Fruit fly (Drosophila melanogaster) whole organism, embryonic: ENCODE results near the gene smid.

Source experiments
- Awh ChIP-seq: fragments of 200-800 bp; sonication (Bioruptor generic); IDR thresholded peaks from 2 replicates; pipeline ENCODE4, ENCODE4 v1.3.6; 2022; ENCODE audit warnings: missing biosample characterization, missing genetic modification characterization
- Bteb2 ChIP-seq: fragments of 200-800 bp; sonication (Bioruptor generic); optimal IDR thresholded peaks from 2 replicates; lab custom pipeline; 2016; ENCODE audit warnings: missing biosample characterization, missing genetic modification characterization
- CG10147 ChIP-seq: fragments of 200-800 bp; sonication (Bioruptor generic); optimal IDR thresholded peaks from 2 replicates; lab custom pipeline; 2019; ENCODE audit warnings: missing biosample characterization, mild to moderate bottlenecking, missing genetic modification characterization, moderate library complexity
- CG11247 ChIP-seq: fragments of 200-800 bp; sonication (Bioruptor generic); IDR thresholded peaks from 2 replicates; pipeline ENCODE4 v1.3.6; 2022; ENCODE audit warnings: missing biosample characterization, missing genetic modification characterization
- CG11504 ChIP-seq: fragments of 200-800 bp; sonication (Bioruptor generic); optimal IDR thresholded peaks from 3 replicates; lab custom pipeline; 2019; ENCODE audit warnings: missing biosample characterization, mild to moderate bottlenecking, missing genetic modification characterization, moderate library complexity
- CG12769 ChIP-seq: fragments of 200-800 bp; sonication (Bioruptor generic); optimal IDR thresholded peaks from 2 replicates; lab custom pipeline; 2019; ENCODE audit warnings: missing biosample characterization, mild to moderate bottlenecking, missing genetic modification characterization, moderate library complexity
- CG13775 ChIP-seq: fragments of 200-800 bp; sonication (Bioruptor generic); optimal IDR thresholded peaks from 3 replicates; lab custom pipeline; 2017; ENCODE audit warnings: missing biosample characterization, mild to moderate bottlenecking, missing genetic modification characterization
- CG14050 ChIP-seq: fragments of 200-800 bp; sonication (Bioruptor generic); IDR thresholded peaks from 3 replicates; pipeline ENCODE4 v1.3.6; 2022; ENCODE audit warnings: missing biosample characterization, missing genetic modification characterization
- CG14667 ChIP-seq: fragments of 200-800 bp; sonication (Bioruptor generic); IDR thresholded peaks from 2 replicates; pipeline ENCODE4 v1.3.6; 2022; ENCODE audit warnings: missing biosample characterization, missing genetic modification characterization
- CG16779 ChIP-seq: fragments of 200-800 bp; sonication (Bioruptor generic); IDR thresholded peaks from 2 replicates; pipeline ENCODE4 v1.3.6; 2022; ENCODE audit warnings: missing biosample characterization, missing genetic modification characterization
- CG2199 ChIP-seq: fragments of 200-800 bp; sonication (Bioruptor generic); IDR thresholded peaks from 3 replicates; pipeline ENCODE4 v1.3.6; 2022; ENCODE audit warnings: missing biosample characterization, missing genetic modification characterization
- CG32772 ChIP-seq: fragments of 200-800 bp; sonication (Bioruptor generic); IDR thresholded peaks from 2 replicates; pipeline ENCODE4 v1.3.6; 2022; ENCODE audit warnings: missing biosample characterization, missing genetic modification characterization
- CG3281 ChIP-seq: fragments of 200-800 bp; sonication (Bioruptor generic); optimal IDR thresholded peaks from 3 replicates; lab custom pipeline; 2017; ENCODE audit warnings: missing biosample characterization, mild to moderate bottlenecking, missing genetic modification characterization
- CG33557 ChIP-seq: fragments of 200-800 bp; sonication (Bioruptor generic); optimal IDR thresholded peaks from 2 replicates; lab custom pipeline; 2019; ENCODE audit warnings: missing biosample characterization, mild to moderate bottlenecking, missing genetic modification characterization, moderate library complexity
- CG4820 ChIP-seq: fragments of 200-800 bp; sonication (Bioruptor generic); optimal IDR thresholded peaks from 3 replicates; lab custom pipeline; 2016; ENCODE audit warnings: missing biosample characterization, missing genetic modification characterization
- CG5953 ChIP-seq: fragments of 200-800 bp; sonication (Bioruptor generic); IDR thresholded peaks from 2 replicates; pipeline ENCODE4 v1.3.6; 2022; ENCODE audit warnings: missing biosample characterization, missing genetic modification characterization
- CG6683 ChIP-seq: fragments of 200-800 bp; sonication (Bioruptor generic); optimal IDR thresholded peaks from 2 replicates; lab custom pipeline; 2017; ENCODE audit warnings: missing biosample characterization, mild to moderate bottlenecking, missing genetic modification characterization, missing genetic modification reagents
- CG7786 ChIP-seq: fragments of 200-800 bp; sonication (Bioruptor generic); optimal IDR thresholded peaks from 2 replicates; lab custom pipeline; 2016; ENCODE audit warnings: missing biosample characterization, missing genetic modification characterization
- CG9932 ChIP-seq: fragments of 200-800 bp; sonication (Bioruptor generic); IDR thresholded peaks from 2 replicates; pipeline ENCODE4 v1.3.6; 2022; ENCODE audit warnings: missing biosample characterization, missing genetic modification characterization
- Dbx ChIP-seq: fragments of 200-800 bp; sonication (Bioruptor generic); IDR thresholded peaks from 3 replicates; pipeline ENCODE4 v1.3.6; 2022; ENCODE audit warnings: missing biosample characterization, missing genetic modification characterization
- Dip3 ChIP-seq: fragments of 200-800 bp; sonication (Bioruptor generic); optimal IDR thresholded peaks from 3 replicates; lab custom pipeline; 2016; ENCODE audit warnings: missing biosample characterization, missing genetic modification characterization
- Dref ChIP-seq: fragments of 200-800 bp; sonication (Bioruptor generic); IDR thresholded peaks from 2 replicates; pipeline ENCODE4 v1.3.6; 2022; ENCODE audit warnings: missing biosample characterization, missing genetic modification characterization
- E2f2 ChIP-seq: fragments of 200-800 bp; sonication (Bioruptor generic); IDR thresholded peaks from 2 replicates; pipeline ENCODE4 v1.3.6; 2022; ENCODE audit warnings: missing biosample characterization, missing genetic modification characterization
- Fer1 ChIP-seq: fragments of 200-800 bp; sonication (Bioruptor generic); optimal IDR thresholded peaks from 2 replicates; lab custom pipeline; 2017; ENCODE audit warnings: missing biosample characterization, mild to moderate bottlenecking, missing genetic modification characterization
- HHEX ChIP-seq: fragments of 200-800 bp; sonication (Bioruptor generic); optimal IDR thresholded peaks from 3 replicates; lab custom pipeline; 2017; ENCODE audit warnings: missing biosample characterization, mild to moderate bottlenecking, missing genetic modification characterization, missing genetic modification reagents
- Hr39 ChIP-seq: fragments of >200 bp; optimal IDR thresholded peaks from 2 replicates; lab custom pipeline; 2017
- Hr51 ChIP-seq, 2 experiments: fragments of 200-800 bp; sonication (Bioruptor generic); optimal IDR thresholded peaks; 2 replicates in 1 of 2; 3 replicates in 1 of 2; lab custom pipeline; 2016 to 2018; ENCODE audit warnings: missing biosample characterization in 2 of 2, missing genetic modification characterization in 2 of 2, mild to moderate bottlenecking in 1 of 2, moderate library complexity in 1 of 2
- MBD-R2 ChIP-seq: fragments of 200-800 bp; sonication (Bioruptor generic); IDR thresholded peaks from 2 replicates; pipeline ENCODE4 v1.3.6; 2022; ENCODE audit warnings: missing biosample characterization, missing genetic modification characterization
- Ravus ChIP-seq: fragments of 200-800 bp; sonication (Bioruptor generic); IDR thresholded peaks from 2 replicates; pipeline ENCODE4 v1.3.6; 2022; ENCODE audit warnings: missing biosample characterization, missing genetic modification characterization
- Ssrp ChIP-seq: fragments of 200-800 bp; sonication (Bioruptor generic); optimal IDR thresholded peaks from 2 replicates; lab custom pipeline; 2018; ENCODE audit warnings: missing biosample characterization, mild to moderate bottlenecking, missing genetic modification characterization, moderate library complexity
- YL-1 ChIP-seq: fragments of 200-800 bp; sonication (Bioruptor generic); optimal IDR thresholded peaks from 3 replicates; lab custom pipeline; 2017; ENCODE audit warnings: missing biosample characterization, mild to moderate bottlenecking, missing genetic modification characterization
- al ChIP-seq: fragments of 200-800 bp; sonication (Bioruptor generic); IDR thresholded peaks from 2 replicates; pipeline ENCODE4 v1.3.6; 2022; ENCODE audit warnings: missing biosample characterization, missing genetic modification characterization
- ase ChIP-seq: fragments of 200-800 bp; sonication (Bioruptor generic); IDR thresholded peaks from 3 replicates; pipeline ENCODE4 v1.3.6; 2022; ENCODE audit warnings: missing biosample characterization, missing genetic modification characterization
- az2 ChIP-seq: fragments of 200-800 bp; sonication (Bioruptor generic); optimal IDR thresholded peaks from 3 replicates; lab custom pipeline; 2016; ENCODE audit warnings: missing biosample characterization, missing genetic modification characterization
- bowl ChIP-seq: fragments of 200-800 bp; sonication (Bioruptor generic); IDR thresholded peaks from 2 replicates; pipeline ENCODE4 v1.3.6; 2022; ENCODE audit warnings: missing biosample characterization, missing genetic modification characterization
- chif ChIP-seq, 2 experiments: fragments of 200-800 bp; sonication (Bioruptor generic); optimal IDR thresholded peaks; 3 replicates each; lab custom pipeline; 2016; ENCODE audit warnings: missing biosample characterization in 2 of 2, missing genetic modification characterization in 2 of 2
- chinmo ChIP-seq: fragments of 200-800 bp; sonication (Bioruptor generic); IDR thresholded peaks from 4 replicates; pipeline ENCODE4 v1.3.6; 2022; ENCODE audit warnings: missing biosample characterization, missing genetic modification characterization; ENCODE audit not compliant: partially characterized antibody
- dati ChIP-seq: fragments of 200-800 bp; sonication (Bioruptor generic); IDR thresholded peaks from 2 replicates; pipeline ENCODE4 v1.3.6; 2022; ENCODE audit warnings: missing biosample characterization, missing genetic modification characterization
- en ChIP-seq: fragments of 200-800 bp; sonication (Bioruptor generic); optimal IDR thresholded peaks from 2 replicates; lab custom pipeline; 2016; ENCODE audit warnings: missing biosample characterization, missing genetic modification characterization
- ham ChIP-seq: fragments of 200-800 bp; sonication (Bioruptor generic); IDR thresholded peaks from 2 replicates; pipeline ENCODE4 v1.3.6; 2022; ENCODE audit warnings: missing biosample characterization, missing genetic modification characterization
- hbn ChIP-seq: fragments of 200-800 bp; sonication (Bioruptor generic); IDR thresholded peaks from 2 replicates; pipeline ENCODE4 v1.3.6; 2022; ENCODE audit warnings: missing biosample characterization, missing genetic modification characterization; ENCODE audit not compliant: partially characterized antibody
- insv ChIP-seq, 2 experiments: fragments of 200-800 bp; sonication (Bioruptor generic); optimal IDR thresholded peaks; 3 replicates each; lab custom pipeline; 2016 to 2018; ENCODE audit warnings: missing biosample characterization in 2 of 2, missing genetic modification characterization in 2 of 2
- jigr1 ChIP-seq: fragments of 200-800 bp; sonication (Bioruptor generic); IDR thresholded peaks from 3 replicates; pipeline ENCODE4 v1.3.6; 2022; ENCODE audit warnings: missing biosample characterization, missing genetic modification characterization
- jing ChIP-seq: fragments of 200-800 bp; sonication (Bioruptor generic); optimal IDR thresholded peaks from 2 replicates; lab custom pipeline; 2018; ENCODE audit warnings: missing biosample characterization, mild to moderate bottlenecking, missing genetic modification characterization
- nmo ChIP-seq: fragments of 200-800 bp; sonication (Bioruptor generic); optimal IDR thresholded peaks from 2 replicates; lab custom pipeline; 2018; ENCODE audit warnings: missing biosample characterization, mild to moderate bottlenecking, missing genetic modification characterization, moderate library complexity
- odd ChIP-seq: fragments of 200-800 bp; sonication (Bioruptor generic); optimal IDR thresholded peaks from 2 replicates; lab custom pipeline; 2017; ENCODE audit warnings: missing biosample characterization, mild to moderate bottlenecking, missing genetic modification characterization
- otp ChIP-seq: fragments of 200-800 bp; sonication (Bioruptor generic); IDR thresholded peaks from 3 replicates; pipeline ENCODE4, ENCODE4 v1.3.6; 2022; ENCODE audit warnings: missing biosample characterization, missing genetic modification characterization
- pita ChIP-seq: fragments of 200-800 bp; sonication (Bioruptor generic); optimal IDR thresholded peaks from 2 replicates; lab custom pipeline; 2017; ENCODE audit warnings: missing biosample characterization, mild to moderate bottlenecking, missing genetic modification characterization
- rib ChIP-seq: fragments of 200-800 bp; sonication (Bioruptor generic); IDR thresholded peaks from 2 replicates; pipeline ENCODE4 v1.3.6; 2022; ENCODE audit warnings: missing biosample characterization, missing genetic modification characterization
- row ChIP-seq: fragments of 200-800 bp; sonication (Bioruptor generic); IDR thresholded peaks from 3 replicates; pipeline ENCODE4 v1.3.6; 2022; ENCODE audit warnings: missing biosample characterization, missing genetic modification characterization
- slou ChIP-seq: fragments of 200-800 bp; sonication (Bioruptor generic); optimal IDR thresholded peaks from 3 replicates; lab custom pipeline; 2016; ENCODE audit warnings: missing biosample characterization, missing genetic modification characterization
- so ChIP-seq: fragments of 200-800 bp; sonication (Bioruptor generic); IDR thresholded peaks from 3 replicates; pipeline ENCODE4 v1.3.6; 2022; ENCODE audit warnings: missing biosample characterization, missing genetic modification characterization
- stwl ChIP-seq: fragments of 200-800 bp; sonication (Bioruptor generic); optimal IDR thresholded peaks from 3 replicates; lab custom pipeline; 2018; ENCODE audit warnings: missing biosample characterization, mild to moderate bottlenecking, missing genetic modification characterization, moderate library complexity

Gene smid

dm6 chr3L:7338786-7339185 is 42.6 kb upstream of the smid start (continued):
- no peak for TF ChIP-seq Ssrp (tag; lab: Kevin White, UChicago)
- no peak for TF ChIP-seq az2
- TF ChIP-seq CG6683 (GFP tag; lab: Kevin White, UChicago) = no peak
- no peak for TF ChIP-seq jing (GFP tag; lab: Kevin White, UChicago)
- no peak for TF ChIP-seq en (GFP tag; lab: Kevin White, UChicago)
- TF ChIP-seq CG13775 (GFP tag; lab: Kevin White, UChicago) = no peak
- no peak for TF ChIP-seq Hr51 (GFP tag; optimal IDR thresholded peaks at IDR 0.05; lab: Kevin White, UChicago)
- peak; percentile 36 for TF ChIP-seq stwl
- no peak for TF ChIP-seq jigr1
- no peak for TF ChIP-seq rib
- no peak for TF ChIP-seq Dref (GFP tag; lab: Robert Waterston, UW)
- no peak for TF ChIP-seq nmo (GFP tag; lab: Kevin White, UChicago)
- no peak for TF ChIP-seq CG7786 (GFP tag; lab: Kevin White, UChicago)
- no peak for TF ChIP-seq Dip3
- TF ChIP-seq Dbx (GFP tag; lab: Robert Waterston, UW) = no peak
- peak; percentile 63 for TF ChIP-seq MBD-R2
- peak; percentile 40; the same call in 1 of the 2 replicates for TF ChIP-seq CG9932 (GFP tag; lab: Robert Waterston, UW)
- TF ChIP-seq CG5953 = no peak
- TF ChIP-seq E2f2 (GFP tag; lab: Robert Waterston, UW) = peak; percentile 46; the same call in 1 of the 2 replicates
- TF ChIP-seq CG14050 = no peak
- TF ChIP-seq Awh (GFP tag; lab: Robert Waterston, UW) = no peak
- no peak for TF ChIP-seq CG32772 (GFP tag; lab: Robert Waterston, UW)
- TF ChIP-seq CG12769 (tag; lab: Kevin White, UChicago) = no peak
- no peak for TF ChIP-seq CG4820 (GFP tag; lab: Kevin White, UChicago)
- TF ChIP-seq dati (GFP tag; lab: Robert Waterston, UW) = no peak
- no peak for TF ChIP-seq insv (GFP tag; optimal IDR thresholded peaks at IDR 0.05; lab: Kevin White, UChicago)
- no peak for TF ChIP-seq CG16779 (GFP tag; lab: Robert Waterston, UW)
- TF ChIP-seq hbn (GFP tag; lab: Robert Waterston, UW) = no peak

- TF ChIP-seq ase (GFP tag; lab: Robert Waterston, UW) = no peak
- no peak for TF ChIP-seq CG10147 (GFP tag; lab: Kevin White, UChicago)
- no peak for TF ChIP-seq Ravus (GFP tag; lab: Robert Waterston, UW)
- no peak for TF ChIP-seq CG11247
- no peak for TF ChIP-seq HHEX
- no peak for TF ChIP-seq chif (GFP tag; optimal IDR thresholded peaks at IDR 0.05; lab: Kevin White, UChicago)
- TF ChIP-seq bowl (GFP tag; lab: Robert Waterston, UW) = no peak
- TF ChIP-seq chinmo (GFP tag; lab: Robert Waterston, UW) = no peak
- TF ChIP-seq otp (GFP tag; lab: Robert Waterston, UW) = no peak
- TF ChIP-seq CG3281 (GFP tag; lab: Kevin White, UChicago) = no peak
- TF ChIP-seq CG7786 (GFP tag; lab: Kevin White, UChicago) = no peak
- peak; percentile 37; the same call in 2 of the 3 replicates for TF ChIP-seq row (GFP tag; lab: Robert Waterston, UW)
- TF ChIP-seq ham (GFP tag; lab: Robert Waterston, UW) = no peak
- no peak for TF ChIP-seq CG11504 (tag; lab: Kevin White, UChicago)
- TF ChIP-seq Fer1 = peak; percentile 4
- TF ChIP-seq Hr39 (lab: Kevin White, UChicago) = no peak
- no peak for TF ChIP-seq Dip3
- TF ChIP-seq al (GFP tag; lab: Robert Waterston, UW) = no peak
- TF ChIP-seq so (GFP tag; lab: Robert Waterston, UW) = no peak
- TF ChIP-seq CG33557 (GFP tag; lab: Kevin White, UChicago) = peak; percentile 2
- TF ChIP-seq YL-1 (GFP tag; lab: Kevin White, UChicago) = peak; percentile 96
- no peak for TF ChIP-seq odd (GFP tag; lab: Kevin White, UChicago)
- TF ChIP-seq CG14667 (GFP tag; lab: Robert Waterston, UW) = no peak
- TF ChIP-seq CG2199 (GFP tag; lab: Robert Waterston, UW) = no peak
- TF ChIP-seq Bteb2 = no peak
- no peak for TF ChIP-seq pita
- no peak for TF ChIP-seq slou (GFP tag; lab: Kevin White, UChicago)
Observed at dm6 chr3L:7339216-7339742, 42.1 kb upstream of the smid start, which contains the start of the genes lark and eco. Gene lark (plus strand): TSS chr3L:7339266. Gene eco (minus strand): TSS chr3L:7339340.
